Worm (Caenorhabditis elegans) whole organism, L4/young adult: ENCODE measurements around the gene M151.1.

Experiments used
- W03F9.2 ChIP-seq: fragments of 150-350 bp; optimal IDR thresholded peaks from 2 replicates; lab custom pipeline; 2014; ENCODE audit warnings: missing biosample characterization, missing genetic modification characterization
- dao-5 ChIP-seq: sonication (generic microtip); optimal IDR thresholded peaks from 2 replicates; lab custom pipeline; 2016; ENCODE audit warnings: missing genotype, missing genetic modification characterization, moderate library complexity, missing compliant biosample characterization
- him-1 ChIP-seq: sonication (generic microtip); optimal IDR thresholded peaks from 2 replicates; lab custom pipeline; 2016; ENCODE audit warnings: missing genotype, missing genetic modification reagents, missing genetic modification characterization, missing compliant biosample characterization

Gene M151.1

ce11 chrII:3682770-3683234, 41.5 kb downstream of the M151.1 start, which contains the start of gene F19B10.1:
Gene F19B10.1 (plus strand): TSS chrII:3683184.
- no peak for TF ChIP-seq him-1
- TF ChIP-seq W03F9.2 (tag; lab: Kevin White, UChicago): peak; percentile 67
- no peak for TF ChIP-seq dao-5 (tag; lab: Kevin White, UChicago)

- no peak for TF ChIP-seq W03F9.2 (tag; lab: Kevin White, UChicago)
- no peak for TF ChIP-seq dao-5 (tag; lab: Kevin White, UChicago)
- no peak for TF ChIP-seq him-1
Observed at ce11 chrII:3684487-3685067, 43.3 kb downstream of the M151.1 start.

ce11 chrII:3688333-3688732, 47.0 kb downstream of the M151.1 start, which contains the start of gene ifas-1:
Gene ifas-1 (minus strand): TSS chrII:3688719.
- TF ChIP-seq him-1: no peak
- TF ChIP-seq dao-5 (tag; lab: Kevin White, UChicago): no peak
- TF ChIP-seq W03F9.2 (tag; lab: Kevin White, UChicago): no peak

ce11 chrII:3690646-3691045, 49.3 kb downstream of the M151.1 start, which contains the start of gene srx-101:
Gene srx-101 (minus strand): TSS chrII:3690746.
- TF ChIP-seq dao-5 (tag; lab: Kevin White, UChicago) (no peak), him-1 (no peak), W03F9.2 (tag; lab: Kevin White, UChicago) (no peak)
